Worm (Caenorhabditis elegans): ENCODE results near the gene C44C10.7.

C44C10.7 gene

DNA sequence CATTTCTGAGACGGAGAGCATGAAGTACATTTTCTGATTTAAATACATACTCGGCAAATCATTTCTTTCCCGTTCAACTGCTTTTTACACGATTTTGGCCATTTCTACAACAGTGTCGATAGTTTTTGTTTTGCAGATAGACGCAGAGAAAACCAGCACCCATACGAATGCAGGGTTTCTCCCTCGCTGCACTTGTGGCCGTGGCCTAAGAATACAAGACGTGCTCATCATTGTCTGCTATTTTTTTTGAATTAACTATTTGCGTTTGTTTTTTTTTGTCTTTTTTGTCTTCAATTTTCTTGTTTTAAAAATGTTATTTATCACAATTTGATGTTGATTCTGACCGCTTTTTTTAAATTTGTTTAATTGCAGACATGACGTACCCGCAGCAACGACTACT is 5.0 kb upstream of the C44C10.7 start, which contains the start of gene smcl-1:
Gene smcl-1, plus strand, starts transcription at position 373 of the 400 bp plus-strand sequence.
- TF ChIP-seq mdl-1 (tag; optimal IDR thresholded peaks at IDR 0.05) (peak in 1 of 2 experiments; percentile 24), duxl-1 (tag; optimal IDR thresholded peaks at IDR 0.05; ENCODE audit: poor library complexity) (no peak), snpc-4 (tag; optimal IDR thresholded peaks at IDR 0.05) (no peak), aha-1 (tag) (peak; percentile 80), nhr-28 (tag; optimal IDR thresholded peaks at IDR 0.05) (peak; percentile 56), mxl-3 (GFP tag; optimal IDR thresholded peaks at IDR 0.05) (peak; percentile 72), arid-1 (GFP tag; conservative IDR thresholded peaks at IDR 0.05) (no peak), pha-4 (GFP tag; IDR thresholded peaks at IDR 0.05) (no peak), pha-4 (tag; optimal IDR thresholded peaks at IDR 0.05) (peak; percentile 63), dpl-1 (GFP tag; optimal IDR thresholded peaks at IDR 0.05) (peak; percentile 23), hlh-11 (tag; optimal IDR thresholded peaks at IDR 0.05) (peak; percentile 36), ZK337.2 (GFP tag; IDR thresholded peaks at IDR 0.05) (0 out of 2 replicates have a peak, but pooled peaks have one; percentile 30), nhr-237 (tag; optimal IDR thresholded peaks at IDR 0.05) (no peak), hmg-1.1 (GFP tag; IDR thresholded peaks at IDR 0.05) (peak; percentile 55; the same call in 1 of the 2 replicates), lin-15B (tag; optimal IDR thresholded peaks at IDR 0.05) (no peak), dmd-6 (GFP tag; IDR thresholded peaks at IDR 0.05) (0 out of 2 replicates have a peak, but pooled peaks have one; percentile 33)

DNA sequence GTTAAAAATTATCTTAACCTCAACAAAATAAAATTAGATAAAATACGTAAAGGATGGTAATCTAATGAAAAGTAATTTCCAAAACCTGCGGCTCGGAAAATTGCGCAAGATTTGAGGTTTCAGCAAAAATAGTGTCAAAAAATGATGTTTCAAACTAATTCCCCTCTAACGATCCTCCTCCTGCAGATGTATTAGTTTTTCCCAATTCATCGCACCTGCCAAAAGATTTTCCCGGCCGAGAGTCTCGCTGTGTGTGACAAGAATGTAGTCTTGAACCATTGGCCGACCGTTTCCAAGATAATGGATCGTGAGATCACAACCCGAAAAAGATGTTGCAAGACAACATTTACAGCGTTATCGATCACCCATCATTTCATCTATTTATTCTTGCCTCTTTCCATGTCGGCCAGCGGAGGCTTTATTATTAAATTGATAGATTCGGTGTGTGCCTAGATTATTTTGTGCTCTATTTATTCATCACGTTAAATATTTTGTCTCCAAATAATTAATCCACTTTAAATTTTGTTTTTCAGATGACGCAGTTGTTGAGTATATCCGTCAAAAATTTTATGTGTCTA is 2.0 kb upstream of the C44C10.7 start, which contains the start of the genes C44C10.10 and C44C10.5:
Gene C44C10.10, plus strand, starts transcription at position 301 of the 578 bp plus-strand sequence.
Gene C44C10.5, plus strand, starts transcription at position 528 of the 578 bp plus-strand sequence.
- TF ChIP-seq dmd-6 (GFP tag; IDR thresholded peaks at IDR 0.05) (no peak), ceh-20 (GFP tag; IDR thresholded peaks at IDR 0.05) (no peak), zip-2 (tag; optimal IDR thresholded peaks at IDR 0.05) (no peak), aha-1 (tag) (peak; percentile 7), dmd-9 (GFP tag; IDR thresholded peaks at IDR 0.05) (no peak)

DNA sequence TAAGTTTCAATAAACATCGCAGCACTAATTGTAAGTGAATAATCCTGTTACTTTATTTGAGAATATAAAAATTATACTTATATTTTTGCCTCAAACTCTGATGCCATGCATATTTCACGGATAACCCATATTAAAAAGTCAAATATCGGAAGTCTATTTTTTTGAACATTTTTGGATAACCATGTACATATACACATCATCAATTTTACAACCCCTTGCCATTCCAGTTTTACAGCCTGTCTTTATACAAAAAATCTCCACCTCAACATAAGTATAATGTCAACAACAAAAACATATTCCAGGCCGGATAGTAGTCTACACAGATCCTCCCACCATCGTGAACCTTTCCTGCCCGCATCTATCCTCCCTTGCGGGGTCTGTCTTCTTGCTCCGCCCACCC is 3.8 kb downstream of the C44C10.7 start, which contains the start of gene hnd-1:
Gene hnd-1, plus strand, starts transcription at position 301 of the 400 bp plus-strand sequence.
- TF ChIP-seq lin-13 (GFP tag; optimal IDR thresholded peaks at IDR 0.05) (no peak), lin-15B (tag; optimal IDR thresholded peaks at IDR 0.05) (no peak), ctbp-1 (GFP tag; IDR thresholded peaks at IDR 0.05) (no peak), ama-1 (optimal IDR thresholded peaks at IDR 0.05) (no peak), daf-8 (GFP tag; IDR thresholded peaks at IDR 0.05) (no peak), F10B5.3 (tag; optimal IDR thresholded peaks at IDR 0.05) (no peak), fos-1 (tag; optimal IDR thresholded peaks at IDR 0.05) (no peak), nhr-41 (GFP tag; IDR thresholded peaks at IDR 0.05) (no peak), F44E2.7 (GFP tag; IDR thresholded peaks at IDR 0.05) (no peak), nhr-102 (tag; optimal IDR thresholded peaks at IDR 0.05) (no peak), saeg-2 (GFP tag; IDR thresholded peaks at IDR 0.05) (no peak), ceh-62 (tag; optimal IDR thresholded peaks at IDR 0.05) (no peak), ceh-82 (tag; optimal IDR thresholded peaks at IDR 0.05) (no peak), arid-1 (GFP tag; conservative IDR thresholded peaks at IDR 0.05) (no peak), nhr-28 (tag; optimal IDR thresholded peaks at IDR 0.05) (no peak), ceh-44 (GFP tag; IDR thresholded peaks at IDR 0.05) (no peak), php-3 (GFP tag; IDR thresholded peaks at IDR 0.05) (no peak)

DNA sequence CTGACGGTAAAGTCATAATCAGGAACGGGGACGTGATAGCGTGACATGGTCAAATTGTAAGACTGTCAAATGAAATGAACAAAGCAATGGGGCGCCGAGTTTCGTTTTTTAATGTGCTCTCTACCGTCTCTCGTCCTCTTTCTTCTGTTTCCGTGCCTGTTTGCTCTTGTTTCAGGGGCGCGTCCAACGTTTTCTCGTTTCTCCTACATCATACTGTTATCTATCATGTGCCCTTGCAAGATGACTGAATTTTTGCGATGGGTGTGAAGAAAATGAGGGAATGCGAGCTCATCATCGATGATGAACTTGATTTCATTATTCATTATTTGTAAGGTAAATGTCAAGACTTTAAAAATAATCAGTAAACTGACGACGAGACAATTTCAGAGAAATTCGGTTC is 7.2 kb downstream of the C44C10.7 start, which contains the start of gene T04F8.7:
Gene T04F8.7, minus strand, starts transcription at position 130 of the 400 bp plus-strand sequence.
- TF ChIP-seq attf-4 (tag; optimal IDR thresholded peaks at IDR 0.05) (no peak), lin-15B (tag; optimal IDR thresholded peaks at IDR 0.05) (no peak), aha-1 (tag) (peak; percentile 95), tra-1 (GFP tag; IDR thresholded peaks at IDR 0.05) (0 out of 2 replicates have a peak, but pooled peaks have one; percentile 42), fkh-10 (GFP tag; optimal IDR thresholded peaks at IDR 0.05) (no peak), zfp-3 (GFP tag; conservative IDR thresholded peaks at IDR 0.05) (no peak), mxl-3 (GFP tag; optimal IDR thresholded peaks at IDR 0.05) (peak; percentile 39), ces-1 (GFP tag; optimal IDR thresholded peaks at IDR 0.05) (no peak), hmg-1.1 (GFP tag; IDR thresholded peaks at IDR 0.05) (no peak), sdz-12 (GFP tag; optimal IDR thresholded peaks at IDR 0.05) (no peak), lin-38 (GFP tag; IDR thresholded peaks at IDR 0.05) (no peak), ceh-20 (GFP tag; IDR thresholded peaks at IDR 0.05) (no peak), ceh-28 (tag; optimal IDR thresholded peaks at IDR 0.05) (no peak), F49E8.2 (tag; optimal IDR thresholded peaks at IDR 0.05; ENCODE audit: borderline replicate concordance) (no peak), mes-2 (tag; optimal IDR thresholded peaks at IDR 0.05; ENCODE audit: poor library complexity, severe bottlenecking) (no peak), pha-4 (GFP tag; IDR thresholded peaks at IDR 0.05) (no peak), pha-4 (tag; optimal IDR thresholded peaks at IDR 0.05) (no peak), zip-11 (GFP tag; IDR thresholded peaks at IDR 0.05) (no peak), pqm-1 (tag; optimal IDR thresholded peaks at IDR 0.05) (peak; percentile 50), madf-5 (GFP tag; IDR thresholded peaks at IDR 0.05) (no peak)
